Fruit fly (Drosophila melanogaster): ENCODE results near the gene CG11596.

dm6 chrX:1969775-1970574 lies 42.5 kb downstream of the CG11596 start:
- no peak for TF ChIP-seq Crg-1 (GFP tag; optimal IDR thresholded peaks at IDR 0.05)
- no peak for TF ChIP-seq bab1 (GFP tag; optimal IDR thresholded peaks at IDR 0.05)
- no peak for TF ChIP-seq CG7101 (tag; optimal IDR thresholded peaks at IDR 0.05)
- no peak for TF ChIP-seq CG12768 (GFP tag; optimal IDR thresholded peaks at IDR 0.05)
- TF ChIP-seq Hr96 (GFP tag; optimal IDR thresholded peaks at IDR 0.05): no peak
- no peak for TF ChIP-seq Mnt (GFP tag; optimal IDR thresholded peaks at IDR 0.05)
- no peak for TF ChIP-seq CG7045 (GFP tag; optimal IDR thresholded peaks at IDR 0.05)
- no peak for TF ChIP-seq CG14711 (tag; optimal IDR thresholded peaks at IDR 0.05)
- TF ChIP-seq pad (GFP tag; optimal IDR thresholded peaks at IDR 0.05): no peak
- TF ChIP-seq kay (GFP tag; ENCODE audit: borderline replicate concordance): no peak
- no peak for TF ChIP-seq ovo (GFP tag; optimal IDR thresholded peaks at IDR 0.05)
